Worm (Caenorhabditis elegans) whole organism, late embryonic: ENCODE results near the gene arrd-23.

Source experiments
- C08G9.2 ChIP-seq: sonication (generic microtip); optimal IDR thresholded peaks from 2 replicates; lab custom pipeline; 2016; ENCODE audit warnings: mild to moderate bottlenecking, missing genetic modification characterization, moderate library complexity, missing compliant biosample characterization
- F13H6.1 ChIP-seq: sonication (generic microtip); optimal IDR thresholded peaks from 2 replicates; lab custom pipeline; 2016; ENCODE audit warnings: missing genetic modification characterization, missing compliant biosample characterization
- K02D7.2 ChIP-seq: sonication (generic microtip); optimal IDR thresholded peaks from 2 replicates; lab custom pipeline; 2017; ENCODE audit warnings: mild to moderate bottlenecking, missing genetic modification characterization, missing compliant biosample characterization
- K09A11.1 ChIP-seq: sonication (generic microtip); optimal IDR thresholded peaks from 2 replicates; lab custom pipeline; 2017; ENCODE audit warnings: antibody characterized with exemption, mild to moderate bottlenecking, missing genetic modification characterization, missing compliant biosample characterization; ENCODE audit not compliant: insufficient read depth
- Y22D7AL.16 ChIP-seq: sonication (generic microtip); optimal IDR thresholded peaks from 2 replicates; lab custom pipeline; 2016; ENCODE audit warnings: missing genetic modification characterization, missing compliant biosample characterization
- ahr-1 ChIP-seq: sonication (generic microtip); optimal IDR thresholded peaks from 2 replicates; lab custom pipeline; 2016; ENCODE audit warnings: missing genetic modification characterization, missing compliant biosample characterization
- ama-1 ChIP-seq: fragments of 150-350 bp; optimal IDR thresholded peaks from 2 replicates; lab custom pipeline; 2014
- ceh-19 ChIP-seq: fragments of 200-800 bp; sonication (Bioruptor generic); optimal IDR thresholded peaks from 2 replicates; lab custom pipeline; 2018; ENCODE audit warnings: mild to moderate bottlenecking, missing genetic modification characterization, missing compliant biosample characterization
- ceh-2 ChIP-seq: sonication (generic microtip); optimal IDR thresholded peaks from 2 replicates; lab custom pipeline; 2016; ENCODE audit warnings: missing genotype, missing genetic modification characterization, missing compliant biosample characterization
- ceh-24 ChIP-seq: sonication (generic microtip); optimal IDR thresholded peaks from 2 replicates; lab custom pipeline; 2016; ENCODE audit warnings: mild to moderate bottlenecking, missing genetic modification characterization, missing compliant biosample characterization
- ceh-31 ChIP-seq: sonication (generic microtip); optimal IDR thresholded peaks from 2 replicates; lab custom pipeline; 2016; ENCODE audit warnings: missing genetic modification characterization, missing compliant biosample characterization
- ceh-48 ChIP-seq: sonication (generic microtip); optimal IDR thresholded peaks from 2 replicates; lab custom pipeline; 2016; ENCODE audit warnings: missing genetic modification characterization, inconsistent platforms, missing compliant biosample characterization
- che-1 ChIP-seq: sonication (generic microtip); optimal IDR thresholded peaks from 2 replicates; lab custom pipeline; 2016; ENCODE audit warnings: mild to moderate bottlenecking, missing genetic modification characterization, missing compliant biosample characterization
- dmd-4 ChIP-seq: sonication (generic microtip); optimal IDR thresholded peaks from 2 replicates; lab custom pipeline; 2016; ENCODE audit warnings: borderline replicate concordance, missing genetic modification characterization, missing compliant biosample characterization
- dve-1 ChIP-seq: sonication (generic microtip); optimal IDR thresholded peaks from 2 replicates; lab custom pipeline; 2017; ENCODE audit warnings: antibody characterized with exemption, mild to moderate bottlenecking, missing genetic modification characterization, missing compliant biosample characterization
- elt-2 ChIP-seq: sonication (generic microtip); optimal IDR thresholded peaks from 2 replicates; lab custom pipeline; 2016; ENCODE audit warnings: missing genetic modification reagents, missing genetic modification characterization, missing compliant biosample characterization
- elt-4 ChIP-seq: sonication (generic microtip); optimal IDR thresholded peaks from 2 replicates; lab custom pipeline; 2016; ENCODE audit warnings: missing genetic modification characterization, missing compliant biosample characterization
- ets-4 ChIP-seq: sonication (generic microtip); optimal IDR thresholded peaks from 2 replicates; lab custom pipeline; 2016; ENCODE audit warnings: missing genetic modification characterization, missing compliant biosample characterization
- eyg-1 ChIP-seq: sonication (generic microtip); optimal IDR thresholded peaks from 2 replicates; lab custom pipeline; 2016; ENCODE audit warnings: missing genotype, missing genetic modification characterization, missing compliant biosample characterization
- fkh-10 ChIP-seq: fragments of 150-350 bp; optimal IDR thresholded peaks from 2 replicates; lab custom pipeline; 2014; ENCODE audit warnings: missing biosample characterization, missing genetic modification reagents, missing genetic modification characterization
- hlh-13 ChIP-seq: fragments of 200-800 bp; sonication (Bioruptor generic); optimal IDR thresholded peaks from 2 replicates; lab custom pipeline; 2018; ENCODE audit warnings: mild to moderate bottlenecking, missing genetic modification characterization, missing compliant biosample characterization
- hlh-15 ChIP-seq: sonication (generic microtip); optimal IDR thresholded peaks from 2 replicates; lab custom pipeline; 2016; ENCODE audit warnings: missing genetic modification characterization, missing compliant biosample characterization
- lin-11 ChIP-seq: fragments of 200-800 bp; sonication (Bioruptor generic); optimal IDR thresholded peaks from 2 replicates; lab custom pipeline; 2018; ENCODE audit warnings: mild to moderate bottlenecking, missing genetic modification characterization, missing compliant biosample characterization
- madf-2 ChIP-seq: sonication (generic microtip); optimal IDR thresholded peaks from 2 replicates; lab custom pipeline; 2017; ENCODE audit warnings: missing genetic modification characterization, missing compliant biosample characterization
- nfya-1 ChIP-seq: sonication (generic microtip); optimal IDR thresholded peaks from 2 replicates; lab custom pipeline; 2017; ENCODE audit warnings: missing genetic modification characterization, mild to moderate bottlenecking, missing compliant biosample characterization, antibody characterized with exemption, moderate library complexity
- nhr-11 ChIP-seq: fragments of 150-350 bp; optimal IDR thresholded peaks from 2 replicates; lab custom pipeline; 2014; ENCODE audit warnings: missing biosample characterization, missing genetic modification characterization
- npax-4 ChIP-seq: sonication (generic microtip); optimal IDR thresholded peaks from 2 replicates; lab custom pipeline; 2016; ENCODE audit warnings: missing genetic modification characterization, missing compliant biosample characterization
- odd-2 ChIP-seq: sonication (generic microtip); optimal IDR thresholded peaks from 2 replicates; lab custom pipeline; 2017; ENCODE audit warnings: antibody characterized with exemption, mild to moderate bottlenecking, missing genetic modification characterization, missing compliant biosample characterization
- pat-9 ChIP-seq: fragments of 200-800 bp; sonication (Bioruptor generic); optimal IDR thresholded peaks from 2 replicates; lab custom pipeline; 2018; ENCODE audit warnings: mild to moderate bottlenecking, missing genetic modification characterization, moderate library complexity, missing compliant biosample characterization
- pros-1 ChIP-seq: fragments of 150-350 bp; optimal IDR thresholded peaks from 2 replicates; lab custom pipeline; 2014; ENCODE audit warnings: missing biosample characterization, missing genetic modification reagents, missing genetic modification characterization
- rnt-1 ChIP-seq: sonication (generic microtip); optimal IDR thresholded peaks from 2 replicates; lab custom pipeline; 2016; ENCODE audit warnings: missing genetic modification characterization, missing compliant biosample characterization
- sox-2 ChIP-seq: fragments of 200-800 bp; sonication (Bioruptor generic); IDR thresholded peaks from 2 replicates; pipeline ENCODE4 v1.3.6; 2022; ENCODE audit warnings: missing genetic modification reagents, missing genetic modification characterization, missing compliant biosample characterization
- syd-9 ChIP-seq: sonication (generic microtip); optimal IDR thresholded peaks from 2 replicates; lab custom pipeline; 2016; ENCODE audit warnings: mild to moderate bottlenecking, missing genetic modification characterization, moderate library complexity, missing compliant biosample characterization
- tbx-2 ChIP-seq: sonication (generic microtip); optimal IDR thresholded peaks from 2 replicates; lab custom pipeline; 2016; ENCODE audit warnings: missing genetic modification characterization, missing compliant biosample characterization
- ttx-3 ChIP-seq: sonication (generic microtip); optimal IDR thresholded peaks from 2 replicates; lab custom pipeline; 2016; ENCODE audit warnings: missing genetic modification reagents, missing genetic modification characterization, missing compliant biosample characterization
- unc-42 ChIP-seq: sonication (generic microtip); optimal IDR thresholded peaks from 2 replicates; lab custom pipeline; 2016; ENCODE audit warnings: missing genotype, missing genetic modification characterization, missing compliant biosample characterization
- unc-55 ChIP-seq: sonication (generic microtip); optimal IDR thresholded peaks from 2 replicates; lab custom pipeline; 2017; ENCODE audit warnings: missing biosample characterization, missing genetic modification reagents, missing genetic modification characterization
- unc-86 ChIP-seq: sonication (generic microtip); optimal IDR thresholded peaks from 2 replicates; lab custom pipeline; 2016; ENCODE audit warnings: missing genetic modification characterization, missing compliant biosample characterization
- zip-5 ChIP-seq: sonication (generic microtip); optimal IDR thresholded peaks from 2 replicates; lab custom pipeline; 2016; ENCODE audit warnings: missing genetic modification characterization, missing compliant biosample characterization

arrd-23 gene

DNA sequence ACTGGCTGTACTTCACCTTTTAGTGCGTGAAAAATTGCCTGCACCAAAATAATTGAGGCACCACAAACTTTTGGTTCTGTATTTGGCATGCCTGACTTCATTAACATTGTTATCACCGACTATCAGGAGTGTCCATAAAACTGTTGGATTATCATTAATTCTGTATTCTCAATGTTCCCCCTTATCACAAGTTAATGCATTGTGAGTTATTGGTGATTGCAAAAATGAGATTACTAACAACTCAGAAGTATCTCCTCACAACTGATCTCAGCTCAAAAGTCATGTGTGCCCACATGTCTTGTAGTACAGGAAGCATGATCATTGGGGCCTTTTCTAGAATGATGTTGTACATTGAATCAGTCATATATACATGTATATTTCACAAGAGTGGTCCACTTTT, at the start of gene arrd-23:
TSS of gene arrd-23 (plus strand) at position 301 of the 400 bp plus-strand sequence.
- TF ChIP-seq elt-2 (tag; lab: Kevin White, UChicago) (peak; percentile 80), ttx-3 (tag; lab: Kevin White, UChicago) (no peak)

DNA sequence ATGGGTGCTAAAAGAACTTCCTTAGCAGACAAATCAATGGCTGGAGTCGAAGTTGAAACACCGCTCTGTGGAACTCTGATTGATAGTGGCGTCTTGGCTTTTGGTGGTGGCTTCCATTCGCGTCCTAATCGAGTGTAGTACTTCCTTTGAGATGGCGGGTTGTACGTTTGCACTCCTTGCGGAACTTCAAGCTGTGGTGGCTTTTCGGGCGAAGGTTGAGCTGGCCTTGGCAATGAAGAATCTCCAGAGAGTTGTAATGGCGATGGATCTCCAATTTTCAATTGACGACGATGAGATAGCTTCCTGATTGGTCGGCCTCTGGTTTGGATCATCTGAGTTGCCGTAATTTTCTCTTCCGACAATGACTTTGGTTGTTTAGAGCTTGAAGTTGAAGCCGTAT, 45.1 kb upstream of the arrd-23 start:
- TF ChIP-seq ttx-3 (tag; lab: Kevin White, UChicago) (no peak), eyg-1 (tag; lab: Kevin White, UChicago) (no peak), nhr-11 (no peak), pat-9 (tag; lab: Kevin White, UChicago) (no peak), unc-55 (no peak), F13H6.1 (no peak), ceh-2 (tag; lab: Kevin White, UChicago) (no peak), pros-1 (tag; lab: Kevin White, UChicago) (no peak), ceh-24 (no peak), odd-2 (tag; lab: Kevin White, UChicago) (no peak), syd-9 (tag; lab: Kevin White, UChicago) (no peak), lin-11 (tag; lab: Kevin White, UChicago) (no peak)

DNA sequence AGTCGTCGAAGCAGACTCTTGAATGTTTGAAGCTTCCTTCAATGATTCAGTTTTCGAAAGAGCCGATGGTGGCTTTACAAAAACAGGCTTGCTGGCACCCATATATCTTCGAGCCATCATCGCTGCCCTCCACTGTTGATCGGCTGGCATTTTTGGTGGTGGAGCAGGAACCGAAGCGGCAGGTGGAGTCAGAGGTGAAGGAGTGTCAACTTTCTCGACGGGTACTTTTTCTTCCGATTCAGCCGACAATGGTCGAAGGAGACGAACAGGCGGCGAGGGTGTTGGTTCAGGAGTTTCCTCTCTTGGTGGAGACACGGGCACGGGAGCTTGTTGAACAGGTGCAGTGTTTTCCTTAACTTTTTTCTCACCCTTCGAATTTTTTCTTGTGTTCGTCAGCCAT, 43.4 kb upstream of the arrd-23 start:
- TF ChIP-seq dmd-4 (tag; lab: Kevin White, UChicago) (no peak), rnt-1 (tag; lab: Kevin White, UChicago) (no peak), pros-1 (tag; lab: Kevin White, UChicago) (no peak)

DNA sequence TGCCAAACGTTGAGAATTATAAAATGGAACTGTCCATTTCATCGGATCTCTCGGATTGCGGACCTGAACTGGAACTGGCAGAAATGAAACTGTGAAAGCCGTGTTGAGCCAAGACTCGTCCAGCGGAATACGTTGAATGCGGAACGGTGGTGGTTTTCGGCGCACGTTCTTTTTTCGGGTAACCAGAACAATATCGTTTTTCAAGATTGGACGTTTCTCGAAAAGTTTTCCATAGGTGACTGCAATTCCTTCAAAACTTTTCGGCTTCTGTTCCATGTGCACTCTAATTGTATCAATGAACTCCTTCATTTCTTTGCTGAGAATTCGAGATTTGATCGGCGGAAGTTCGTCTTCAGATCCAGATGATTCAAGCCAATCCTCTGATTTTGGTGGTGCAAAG, 41.0 kb upstream of the arrd-23 start:
- TF ChIP-seq eyg-1 (tag; lab: Kevin White, UChicago) (no peak), elt-2 (tag; lab: Kevin White, UChicago) (no peak), ceh-31 (tag; lab: Kevin White, UChicago) (no peak), ceh-24 (no peak), unc-86 (tag; lab: Kevin White, UChicago) (no peak), ceh-19 (GFP tag; lab: Kevin White, UChicago) (no peak), fkh-10 (GFP tag; lab: Kevin White, UChicago) (no peak), zip-5 (tag; lab: Kevin White, UChicago) (no peak), npax-4 (tag; lab: Kevin White, UChicago) (no peak), nfya-1 (tag; lab: Kevin White, UChicago) (no peak), sox-2 (GFP tag; lab: Robert Waterston, UW) (no peak), ceh-48 (tag; lab: Kevin White, UChicago) (no peak), K09A11.1 (no peak), hlh-13 (GFP tag; lab: Kevin White, UChicago) (no peak), ama-1 (lab: Kevin White, UChicago) (no peak)

DNA sequence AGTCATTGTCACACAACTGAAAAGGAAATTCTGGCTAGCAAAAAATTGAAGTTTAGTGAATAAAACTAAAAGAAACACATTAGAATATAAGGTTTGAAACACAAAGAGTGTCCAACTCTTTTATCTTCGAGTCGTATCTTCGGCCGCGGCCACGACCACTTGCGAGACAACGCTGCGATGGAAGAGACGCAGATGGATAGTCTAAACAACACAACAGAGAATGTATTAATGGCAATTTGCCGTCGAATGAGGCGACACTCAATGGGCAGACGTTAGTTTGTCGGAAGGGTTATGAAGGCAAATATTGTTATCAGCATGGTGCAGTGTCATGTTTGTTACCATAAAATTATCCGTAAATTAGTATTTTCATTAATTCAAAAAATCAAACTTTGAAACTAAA, 32.7 kb upstream of the arrd-23 start, which contains the start of gene F39C12.1:
TSS of gene F39C12.1 (minus strand) at position 136 of the 400 bp plus-strand sequence.
- TF ChIP-seq C08G9.2 (tag; lab: Kevin White, UChicago) (peak; percentile 56), ceh-2 (tag; lab: Kevin White, UChicago) (peak; percentile 52), dve-1 (peak; percentile 11), F13H6.1 (no peak), ahr-1 (no peak), nfya-1 (tag; lab: Kevin White, UChicago) (no peak), ceh-48 (tag; lab: Kevin White, UChicago) (no peak), elt-4 (tag; lab: Kevin White, UChicago) (no peak), madf-2 (tag; lab: Kevin White, UChicago) (no peak), K02D7.2 (tag; lab: Kevin White, UChicago) (no peak), ceh-31 (tag; lab: Kevin White, UChicago) (peak; percentile 65), unc-42 (tag; lab: Kevin White, UChicago) (peak; percentile 52), ceh-24 (no peak), syd-9 (tag; lab: Kevin White, UChicago) (no peak), dmd-4 (tag; lab: Kevin White, UChicago) (no peak), fkh-10 (GFP tag; lab: Kevin White, UChicago) (no peak), tbx-2 (peak; percentile 56), ets-4 (tag; lab: Kevin White, UChicago) (peak; percentile 44), Y22D7AL.16 (tag; lab: Kevin White, UChicago) (no peak), hlh-15 (tag; lab: Kevin White, UChicago) (no peak), che-1 (tag; lab: Kevin White, UChicago) (no peak), pros-1 (tag; lab: Kevin White, UChicago) (no peak)
